Worm (Caenorhabditis elegans) whole organism, L4/young adult: Measurements from ENCODE around the gene C14A4.8.

Experiments used
- W03F9.2 ChIP-seq: fragments of 150-350 bp; optimal IDR thresholded peaks from 2 replicates; lab custom pipeline; 2014; ENCODE audit warnings: missing biosample characterization, missing genetic modification characterization
- him-1 ChIP-seq: sonication (generic microtip); optimal IDR thresholded peaks from 2 replicates; lab custom pipeline; 2016; ENCODE audit warnings: missing genotype, missing genetic modification reagents, missing genetic modification characterization, missing compliant biosample characterization

DNA sequence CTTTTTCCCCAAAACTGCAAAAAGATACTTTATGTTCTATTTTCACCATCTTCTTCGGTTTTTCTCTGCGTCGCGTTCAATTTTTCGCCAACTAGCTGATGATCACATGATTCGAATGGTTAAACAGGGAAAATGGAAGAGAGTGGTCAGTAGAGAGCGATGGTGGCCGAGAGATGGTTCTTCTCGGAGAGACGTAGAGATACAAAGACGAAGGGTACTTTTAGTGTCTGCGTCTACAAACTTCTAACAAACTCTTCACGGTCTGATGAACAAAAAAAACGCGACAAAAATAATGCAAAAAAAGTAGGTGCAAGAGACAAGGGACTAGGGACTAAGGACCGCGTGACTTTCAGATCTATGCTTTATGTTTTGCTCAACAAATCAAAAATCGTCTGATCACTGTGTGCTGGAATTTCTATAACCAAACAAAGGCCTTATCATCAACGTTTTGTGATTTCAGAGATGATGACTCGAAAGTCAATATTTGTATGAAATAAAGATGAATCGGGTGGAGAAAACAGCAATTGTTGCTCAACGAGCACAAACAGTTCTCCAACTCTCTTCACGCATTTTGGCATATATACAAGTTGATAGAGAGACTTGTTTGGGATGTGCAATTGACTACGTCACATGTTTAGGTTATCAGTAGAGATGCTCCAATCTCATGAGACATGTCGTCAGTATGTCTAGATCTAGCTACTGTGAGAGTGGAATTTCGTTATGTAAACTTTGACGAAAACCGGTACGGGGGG lies 45.8 kb downstream of the C14A4.8 start:
- TF ChIP-seq him-1 (tag; lab: Kevin White, UChicago) (peak; percentile 84), W03F9.2 (tag; lab: Kevin White, UChicago) (peak; percentile 81)
